Worm (Caenorhabditis elegans) whole organism, L1 larva: Measurements from ENCODE around the gene T20D3.6.

Experiments used
- C04F5.9 ChIP-seq: sonication (generic microtip); optimal IDR thresholded peaks from 2 replicates; lab custom pipeline; 2016; ENCODE audit warnings: missing genetic modification characterization, missing compliant biosample characterization
- C16A3.4 ChIP-seq: fragments of 150-350 bp; optimal IDR thresholded peaks from 2 replicates; lab custom pipeline; 2014; ENCODE audit warnings: missing biosample characterization, missing genetic modification characterization
- alr-1 ChIP-seq: fragments of 200-800 bp; sonication (Bioruptor generic); optimal IDR thresholded peaks from 2 replicates; lab custom pipeline; 2018; ENCODE audit warnings: borderline replicate concordance, mild to moderate bottlenecking, missing genetic modification characterization, missing compliant biosample characterization
- aly-2 ChIP-seq: fragments of 150-350 bp; optimal IDR thresholded peaks from 2 replicates; lab custom pipeline; 2014; ENCODE audit warnings: missing biosample characterization, missing genetic modification characterization
- ama-1 ChIP-seq: fragments of 150-350 bp; optimal IDR thresholded peaks from 2 replicates; lab custom pipeline; 2014
- blmp-1 ChIP-seq: fragments of 150-350 bp; optimal IDR thresholded peaks from 2 replicates; lab custom pipeline; 2014; ENCODE audit warnings: missing biosample characterization, missing genetic modification characterization
- ceh-8 ChIP-seq: fragments of 200-800 bp; sonication (Bioruptor generic); optimal IDR thresholded peaks from 2 replicates; lab custom pipeline; 2018; ENCODE audit warnings: mild to moderate bottlenecking, missing genetic modification characterization, moderate library complexity, missing compliant biosample characterization
- ceh-82 ChIP-seq, 3 experiments: fragments of 150-350 bp in 1 of 3; sonication (generic microtip) in 2 of 3; optimal IDR thresholded peaks; 2 replicates each; lab custom pipeline; 2014 to 2017; ENCODE audit warnings: missing biosample characterization in 3 of 3, missing genetic modification characterization in 3 of 3
- ceh-90 ChIP-seq: sonication (generic microtip); optimal IDR thresholded peaks from 2 replicates; lab custom pipeline; 2016; ENCODE audit warnings: missing genetic modification characterization, missing compliant biosample characterization
- dpl-1 ChIP-seq, 3 experiments: fragments of 150-350 bp in 2 of 3; sonication (generic microtip) in 1 of 3; optimal IDR thresholded peaks; 2 replicates each; lab custom pipeline; 2014 to 2017; ENCODE audit warnings: missing biosample characterization in 3 of 3, missing genetic modification characterization in 3 of 3, missing genetic modification reagents in 3 of 3
- efl-1 ChIP-seq, 4 experiments: fragments of 150-350 bp; optimal IDR thresholded peaks in 3 of 4; peaks in 1 of 4; 1 replicate in 1 of 4; 2 replicates in 3 of 4; lab custom pipeline; 2014; ENCODE audit warnings: missing biosample characterization in 2 of 4, missing genetic modification characterization in 2 of 4, missing genetic modification reagents in 2 of 4
- elt-2 ChIP-seq: sonication (generic microtip); optimal IDR thresholded peaks from 2 replicates; lab custom pipeline; 2016; ENCODE audit warnings: missing genetic modification characterization, mild to moderate bottlenecking, inconsistent platforms, missing compliant biosample characterization, missing genetic modification reagents
- elt-3 ChIP-seq, 6 experiments: fragments of 150-350 bp in 1 of 6; sonication (generic microtip); optimal IDR thresholded peaks; 2 replicates each; lab custom pipeline; 2017 to 2018; ENCODE audit warnings: missing biosample characterization in 6 of 6, missing genetic modification characterization in 6 of 6, inconsistent platforms in 1 of 6
- fkh-10 ChIP-seq: sonication (generic microtip); optimal IDR thresholded peaks from 2 replicates; lab custom pipeline; 2017; ENCODE audit warnings: missing biosample characterization, missing genetic modification reagents, missing genetic modification characterization
- fos-1 ChIP-seq: fragments of 150-350 bp; optimal IDR thresholded peaks from 2 replicates; lab custom pipeline; 2014; ENCODE audit warnings: missing biosample characterization, missing genetic modification characterization
- grh-1 ChIP-seq: fragments of 200-800 bp; sonication (Bioruptor generic); IDR thresholded peaks from 2 replicates; pipeline ENCODE4 v1.3.6; 2022; ENCODE audit warnings: missing genetic modification reagents, missing genetic modification characterization, missing compliant biosample characterization
- hlh-17 ChIP-seq: fragments of 200-800 bp; sonication (Bioruptor generic); optimal IDR thresholded peaks from 2 replicates; lab custom pipeline; 2018; ENCODE audit warnings: missing genetic modification characterization, mild to moderate bottlenecking, missing compliant biosample characterization, moderate library complexity, borderline replicate concordance
- irx-1 ChIP-seq: sonication (generic microtip); optimal IDR thresholded peaks from 2 replicates; lab custom pipeline; 2016; ENCODE audit warnings: missing genetic modification characterization, missing compliant biosample characterization
- isw-1 ChIP-seq: fragments of 200-800 bp; sonication (Bioruptor generic); IDR thresholded peaks from 2 replicates; pipeline ENCODE4 v1.3.6; 2022; ENCODE audit warnings: missing genetic modification characterization, missing compliant biosample characterization
- jun-1 ChIP-seq: fragments of 150-350 bp; optimal IDR thresholded peaks from 2 replicates; lab custom pipeline; 2014; ENCODE audit warnings: missing biosample characterization, missing genetic modification reagents, missing genetic modification characterization
- lin-13 ChIP-seq: fragments of 150-350 bp; optimal IDR thresholded peaks from 2 replicates; lab custom pipeline; 2014; ENCODE audit warnings: missing biosample characterization, missing genetic modification reagents, missing genetic modification characterization
- lin-14 ChIP-seq: fragments of 200-800 bp; sonication (Bioruptor generic); optimal IDR thresholded peaks from 2 replicates; lab custom pipeline; 2018; ENCODE audit warnings: mild to moderate bottlenecking, missing genetic modification characterization, moderate library complexity, missing compliant biosample characterization
- lin-35 ChIP-seq, 2 experiments: fragments of 150-350 bp; optimal IDR thresholded peaks; 2 replicates each; lab custom pipeline; 2014; ENCODE audit warnings: missing biosample characterization in 2 of 2, missing genetic modification characterization in 2 of 2, missing genetic modification reagents in 2 of 2
- lin-39 ChIP-seq: fragments of 150-350 bp; optimal IDR thresholded peaks from 2 replicates; lab custom pipeline; 2014; ENCODE audit warnings: missing biosample characterization, missing genetic modification reagents, missing genetic modification characterization
- lsy-2 ChIP-seq, 2 experiments: fragments of 150-350 bp; optimal IDR thresholded peaks; 2 replicates each; lab custom pipeline; 2014; ENCODE audit warnings: missing biosample characterization in 2 of 2, missing genetic modification characterization in 2 of 2
- mdl-1 ChIP-seq, 2 experiments: fragments of 150-350 bp; optimal IDR thresholded peaks; 2 replicates each; lab custom pipeline; 2014 to 2017; ENCODE audit warnings: missing biosample characterization in 2 of 2, missing genetic modification characterization in 2 of 2, inconsistent platforms in 1 of 2
- mep-1 ChIP-seq: fragments of 150-350 bp; optimal IDR thresholded peaks from 2 replicates; lab custom pipeline; 2014; ENCODE audit warnings: missing biosample characterization, missing genetic modification characterization
- nhr-20 ChIP-seq: sonication (generic microtip); optimal IDR thresholded peaks from 2 replicates; lab custom pipeline; 2016; ENCODE audit warnings: mild to moderate bottlenecking, missing genetic modification characterization, missing compliant biosample characterization
- nhr-237 ChIP-seq: fragments of 150-350 bp; optimal IDR thresholded peaks from 2 replicates; lab custom pipeline; 2014; ENCODE audit warnings: missing biosample characterization, missing genetic modification characterization
- nhr-47 ChIP-seq: sonication (generic microtip); optimal IDR thresholded peaks from 2 replicates; lab custom pipeline; 2016; ENCODE audit warnings: mild to moderate bottlenecking, missing genetic modification characterization, moderate library complexity, missing compliant biosample characterization
- nhr-71 ChIP-seq: sonication (generic microtip); optimal IDR thresholded peaks from 2 replicates; lab custom pipeline; 2016; ENCODE audit warnings: mild to moderate bottlenecking, missing genetic modification characterization, moderate library complexity, missing compliant biosample characterization
- nhr-77 ChIP-seq: fragments of 150-350 bp; optimal IDR thresholded peaks from 2 replicates; lab custom pipeline; 2014; ENCODE audit warnings: missing biosample characterization, missing genetic modification characterization
- nhr-85 ChIP-seq: sonication (generic microtip); peaks from one replicate; lab custom pipeline; 2016; ENCODE audit warnings: missing genetic modification characterization, inconsistent platforms, missing compliant biosample characterization
- pqm-1 ChIP-seq: sonication (generic microtip); optimal IDR thresholded peaks from 3 replicates; lab custom pipeline; 2017; ENCODE audit warnings: missing biosample characterization, missing genetic modification characterization
- rnt-1 ChIP-seq: sonication (generic microtip); optimal IDR thresholded peaks from 2 replicates; lab custom pipeline; 2016; ENCODE audit warnings: mild to moderate bottlenecking, missing genetic modification characterization, moderate library complexity, missing compliant biosample characterization
- snpc-4 ChIP-seq: fragments of 150-350 bp; optimal IDR thresholded peaks from 2 replicates; lab custom pipeline; 2014; ENCODE audit warnings: missing biosample characterization, missing genetic modification characterization
- snu-23 ChIP-seq: sonication (generic microtip); optimal IDR thresholded peaks from 2 replicates; lab custom pipeline; 2016; ENCODE audit warnings: missing genetic modification characterization, missing compliant biosample characterization
- sptf-1 ChIP-seq: fragments of 150-350 bp; optimal IDR thresholded peaks from 2 replicates; lab custom pipeline; 2014; ENCODE audit warnings: missing biosample characterization, missing genetic modification characterization
- swsn-7 ChIP-seq: sonication (generic microtip); optimal IDR thresholded peaks from 2 replicates; lab custom pipeline; 2016; ENCODE audit warnings: missing genetic modification characterization, missing compliant biosample characterization
- tbx-2 ChIP-seq: sonication (generic microtip); optimal IDR thresholded peaks from 2 replicates; lab custom pipeline; 2016; ENCODE audit warnings: missing genetic modification characterization, missing compliant biosample characterization
- unc-62 ChIP-seq: fragments of 150-350 bp; optimal IDR thresholded peaks from 2 replicates; lab custom pipeline; 2014; ENCODE audit warnings: missing biosample characterization, missing genetic modification reagents, missing genetic modification characterization
- vab-15 ChIP-seq: sonication (generic microtip); optimal IDR thresholded peaks from 2 replicates; lab custom pipeline; 2017; ENCODE audit warnings: missing genotype, mild to moderate bottlenecking, missing genetic modification characterization, missing compliant biosample characterization
- xbp-1 ChIP-seq: sonication (generic microtip); optimal IDR thresholded peaks from 2 replicates; lab custom pipeline; 2016; ENCODE audit warnings: missing genetic modification characterization, missing compliant biosample characterization
- zip-4 ChIP-seq: fragments of 200-800 bp; sonication (Bioruptor generic); optimal IDR thresholded peaks from 2 replicates; lab custom pipeline; 2018; ENCODE audit warnings: mild to moderate bottlenecking, missing genetic modification characterization, moderate library complexity, missing compliant biosample characterization
- ztf-4 ChIP-seq: fragments of 150-350 bp; optimal IDR thresholded peaks from 2 replicates; lab custom pipeline; 2014; ENCODE audit warnings: missing biosample characterization, missing genetic modification characterization

T20D3.6 gene

DNA sequence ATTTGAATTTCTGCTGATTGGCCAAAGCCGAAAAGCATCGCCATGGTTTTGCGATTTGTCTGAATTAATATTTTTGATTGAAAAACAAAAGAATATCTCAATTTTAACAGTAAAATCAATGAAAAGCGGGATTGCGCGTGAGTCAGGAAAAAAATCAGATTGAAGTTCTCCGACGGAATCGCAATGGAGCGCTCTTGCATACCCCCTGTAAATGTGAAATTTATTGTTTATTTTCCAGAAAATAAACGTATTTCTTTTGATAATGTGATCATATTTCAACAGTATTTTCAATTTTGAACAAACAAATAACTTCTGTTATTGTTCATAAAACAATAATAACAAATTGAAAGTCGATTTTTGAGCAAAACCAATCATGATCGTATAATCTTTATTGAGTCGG, 2.5 kb upstream of the T20D3.6 start, which contains the start of gene vps-26 (continued):
- TF ChIP-seq aly-2 (tag; lab: Kevin White, UChicago) (no peak), alr-1 (tag; lab: Kevin White, UChicago) (no peak), mdl-1 (tag; optimal IDR thresholded peaks at IDR 0.05; lab: Kevin White, UChicago) (peak in 1 of 2 experiments; percentile 7), vab-15 (tag; lab: Kevin White, UChicago) (no peak), ztf-4 (tag; lab: Kevin White, UChicago) (no peak), lin-14 (GFP tag; lab: Kevin White, UChicago) (peak; percentile 39)

DNA sequence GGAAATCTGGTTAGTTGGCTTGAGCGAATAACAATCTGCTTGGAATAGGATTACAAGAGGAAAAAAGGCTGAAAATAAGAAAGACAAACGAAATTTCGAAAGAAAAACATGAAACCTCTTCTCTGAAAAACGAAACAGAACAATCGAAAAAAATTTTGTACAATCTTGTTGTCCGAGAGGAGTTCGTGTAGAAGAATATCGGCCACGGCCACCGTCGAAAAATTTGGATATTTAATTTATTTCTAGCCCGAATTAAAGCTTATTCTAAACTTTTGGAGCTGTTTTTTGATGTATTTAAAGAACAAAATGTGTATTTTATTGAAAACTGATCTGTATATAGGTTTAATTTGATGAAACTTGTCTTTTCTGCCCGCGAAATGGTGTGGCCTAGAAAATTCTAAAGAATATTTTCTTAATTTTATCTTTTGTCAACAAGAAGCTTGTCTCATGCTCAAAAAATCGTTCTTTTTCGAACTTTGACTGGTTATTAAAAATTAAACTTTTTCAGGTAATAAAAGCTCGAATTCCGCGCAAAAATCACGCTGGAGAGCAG, 2.5 kb downstream of the T20D3.6 start, which contains the start of gene T20D3.5:
Gene T20D3.5 (plus strand): TSS at position 503 of the 553 bp plus-strand sequence.
- TF ChIP-seq rnt-1 (tag; lab: Kevin White, UChicago) (peak; percentile 13), ama-1 (no peak), grh-1 (GFP tag; lab: Robert Waterston, UW) (no peak)

DNA sequence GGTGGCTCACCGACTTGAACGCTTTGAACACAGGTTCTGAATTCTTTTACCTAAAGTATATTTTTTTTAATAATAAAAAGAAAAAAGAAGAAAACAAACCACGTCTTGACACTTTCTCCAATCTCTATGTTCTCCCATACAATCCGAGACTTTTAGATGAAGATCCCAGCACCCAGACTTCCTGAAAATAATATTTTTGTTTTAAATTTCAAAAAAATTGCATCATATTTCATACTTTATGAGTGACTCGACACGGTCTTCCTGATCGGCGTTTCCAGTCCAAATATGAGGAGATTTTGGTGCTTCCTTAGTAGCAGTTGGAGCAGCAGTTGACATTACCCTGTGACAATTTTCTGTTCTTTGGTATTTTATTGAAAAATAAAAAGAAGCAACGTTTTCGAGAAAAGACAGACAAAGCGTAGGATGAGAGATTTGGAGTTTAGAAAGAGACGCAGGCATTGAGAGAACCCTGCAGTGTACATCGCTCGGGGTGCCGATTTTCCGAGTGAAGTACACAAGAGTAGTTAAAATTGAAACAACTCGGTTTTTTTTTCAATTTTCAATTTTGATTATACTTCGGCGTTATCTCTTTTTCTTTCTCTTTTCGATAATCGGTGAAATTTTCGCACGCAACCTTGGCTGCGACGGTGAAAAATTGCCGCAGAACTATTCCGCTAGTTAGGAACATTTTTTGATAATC, 3.4 kb downstream of the T20D3.6 start, which contains the start of the genes coa-4 and T20D3.14:
Gene coa-4 (minus strand): TSS at position 51 of the 700 bp plus-strand sequence.
Gene T20D3.14 (minus strand): TSS at position 358 of the 700 bp plus-strand sequence.
- TF ChIP-seq swsn-7 (peak; percentile 39), lin-39 (tag; lab: Kevin White, UChicago) (no peak), mep-1 (tag; lab: Kevin White, UChicago) (peak; percentile 41), unc-62 (GFP tag; lab: Kevin White, UChicago) (no peak), tbx-2 (tag; lab: Kevin White, UChicago) (peak; percentile 43), jun-1 (tag; lab: Kevin White, UChicago) (no peak), nhr-237 (tag; lab: Kevin White, UChicago) (no peak), nhr-77 (peak; percentile 11), C04F5.9 (tag; lab: Kevin White, UChicago) (no peak), nhr-71 (tag; lab: Kevin White, UChicago) (peak; percentile 71), ceh-8 (GFP tag; lab: Kevin White, UChicago) (no peak), blmp-1 (peak; percentile 39), efl-1 (optimal IDR thresholded peaks at IDR 0.05; lab: Kevin White, UChicago) (peak; percentile 50 to 57), efl-1 (GFP tag; optimal IDR thresholded peaks at IDR 0.05 in 1 of 2; lab: Kevin White, UChicago) (peak; percentile 43 to 83), alr-1 (tag; lab: Kevin White, UChicago) (no peak), xbp-1 (tag; lab: Kevin White, UChicago) (peak; percentile 48), snu-23 (GFP tag; lab: Kevin White, UChicago) (peak; percentile 75), ceh-82 (tag; optimal IDR thresholded peaks at IDR 0.05; lab: Kevin White, UChicago) (peak in 2 of 3 experiments; percentile 6 to 26), snpc-4 (tag; lab: Kevin White, UChicago) (peak; percentile 1), fos-1 (tag; lab: Kevin White, UChicago) (no peak), sptf-1 (tag; lab: Kevin White, UChicago) (no peak), lin-35 (GFP tag; optimal IDR thresholded peaks at IDR 0.05; lab: Kevin White, UChicago) (peak; percentile 41 to 64), dpl-1 (GFP tag; optimal IDR thresholded peaks at IDR 0.05; lab: Kevin White, UChicago) (peak in 2 of 3 experiments; percentile 17 to 48), pqm-1 (tag; lab: Kevin White, UChicago) (no peak), nhr-20 (peak; percentile 64), irx-1 (tag; lab: Kevin White, UChicago) (peak; percentile 9), vab-15 (tag; lab: Kevin White, UChicago) (no peak), lsy-2 (tag; optimal IDR thresholded peaks at IDR 0.05; lab: Kevin White, UChicago) (peak; percentile 53 to 58), isw-1 (GFP tag; lab: Robert Waterston, UW) (no peak), nhr-47 (tag; lab: Kevin White, UChicago) (peak; percentile 43), nhr-85 (peak; percentile 55), lin-14 (GFP tag; lab: Kevin White, UChicago) (peak; percentile 75), fkh-10 (GFP tag; lab: Kevin White, UChicago) (no peak), rnt-1 (tag; lab: Kevin White, UChicago) (peak; percentile 33), hlh-17 (GFP tag; lab: Kevin White, UChicago) (no peak), ceh-90 (tag; lab: Kevin White, UChicago) (no peak), zip-4 (GFP tag; lab: Kevin White, UChicago) (no peak), elt-2 (tag; lab: Kevin White, UChicago) (peak; percentile 17), C16A3.4 (tag; lab: Kevin White, UChicago) (peak; percentile 38), lin-13 (no peak), mdl-1 (tag; optimal IDR thresholded peaks at IDR 0.05; lab: Kevin White, UChicago) (peak in 1 of 2 experiments; percentile 54), elt-3 (tag; optimal IDR thresholded peaks at IDR 0.05; lab: Kevin White, UChicago) (peak in 1 of 6 experiments; percentile 43)
